Fruit fly (Drosophila melanogaster) whole organism, embryonic: Measurements from ENCODE around the gene Dh31.

Experiments
- CG10654 ChIP-seq: fragments of 200-800 bp; sonication (Bioruptor generic); optimal IDR thresholded peaks from 2 replicates; lab custom pipeline; 2016; ENCODE audit warnings: missing biosample characterization, missing genetic modification characterization
- CG13424 ChIP-seq: fragments of 200-800 bp; sonication (Bioruptor generic); optimal IDR thresholded peaks from 2 replicates; lab custom pipeline; 2019; ENCODE audit warnings: missing biosample characterization, mild to moderate bottlenecking, missing genetic modification characterization, moderate library complexity
- CG5953 ChIP-seq: fragments of 200-800 bp; sonication (Bioruptor generic); IDR thresholded peaks from 2 replicates; pipeline ENCODE4 v1.3.6; 2022; ENCODE audit warnings: missing biosample characterization, missing genetic modification characterization
- Dfd ChIP-seq, 2 experiments: fragments of >200 bp; optimal IDR thresholded peaks; 2 replicates each; lab custom pipeline; 2017; ENCODE audit warnings: missing biosample characterization in 2 of 2, missing genetic modification characterization in 2 of 2
- HLH54F ChIP-seq: fragments of 200-800 bp; sonication (Bioruptor generic); optimal IDR thresholded peaks from 3 replicates; lab custom pipeline; 2016; ENCODE audit warnings: missing biosample characterization, missing genetic modification characterization
- ase ChIP-seq: fragments of 200-800 bp; sonication (Bioruptor generic); IDR thresholded peaks from 3 replicates; pipeline ENCODE4 v1.3.6; 2022; ENCODE audit warnings: missing biosample characterization, missing genetic modification characterization
- exex ChIP-seq: fragments of 200-800 bp; sonication (Bioruptor generic); optimal IDR thresholded peaks from 4 replicates; lab custom pipeline; 2018; ENCODE audit warnings: missing biosample characterization, mild to moderate bottlenecking, missing genetic modification characterization, moderate library complexity
- her ChIP-seq: fragments of 200-800 bp; sonication (Bioruptor generic); optimal IDR thresholded peaks from 2 replicates; lab custom pipeline; 2016; ENCODE audit warnings: missing biosample characterization, missing genetic modification characterization
- kah ChIP-seq: fragments of 200-800 bp; sonication (Bioruptor generic); optimal IDR thresholded peaks from 2 replicates; lab custom pipeline; 2018; ENCODE audit warnings: missing biosample characterization, mild to moderate bottlenecking, missing genetic modification characterization
- slp2 ChIP-seq: fragments of 200-800 bp; sonication (Bioruptor generic); optimal IDR thresholded peaks from 2 replicates; lab custom pipeline; 2016; ENCODE audit warnings: missing biosample characterization, missing genetic modification characterization
- ttk ChIP-seq: fragments of 200-800 bp; sonication (Bioruptor generic); IDR thresholded peaks from 2 replicates; pipeline ENCODE4 v2.1.2; 2022; ENCODE audit warnings: missing biosample characterization, missing genetic modification characterization
- vvl ChIP-seq: fragments of 200-800 bp; sonication (Bioruptor generic); IDR thresholded peaks from 2 replicates; pipeline ENCODE4 v1.3.6; 2022; ENCODE audit warnings: missing biosample characterization, missing genetic modification characterization
- yki ChIP-seq: fragments of >200 bp; optimal IDR thresholded peaks from 3 replicates; lab custom pipeline; 2018

DNA sequence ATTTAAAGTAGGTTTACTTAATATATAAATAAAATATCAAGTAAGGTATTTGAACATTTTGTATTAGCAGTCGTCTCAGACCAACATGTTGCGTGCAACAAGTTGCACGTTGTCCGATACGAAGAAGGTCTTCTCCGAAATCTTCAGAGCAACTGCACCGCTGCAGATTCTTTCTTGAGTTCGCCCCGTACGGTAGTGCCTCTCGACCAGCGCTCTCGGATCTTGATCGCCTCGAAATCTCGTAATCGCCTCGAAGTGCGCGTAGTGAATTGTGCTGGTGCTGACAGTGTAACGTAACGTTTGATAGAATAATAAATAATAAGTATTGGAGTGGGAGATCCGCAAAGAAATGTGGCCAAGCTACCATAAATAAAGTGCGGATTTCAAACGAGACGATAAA lies 40.0 kb downstream of the Dh31 start, which contains the start of gene dachs:
- TF ChIP-seq ttk (GFP tag; lab: Robert Waterston, UW) (no peak), CG5953 (no peak), Dfd (GFP tag; optimal IDR thresholded peaks at IDR 0.05; lab: Kevin White, UChicago) (no peak), CG10654 (GFP tag; lab: Kevin White, UChicago) (no peak), her (no peak), kah (GFP tag; lab: Kevin White, UChicago) (no peak), CG13424 (tag; lab: Kevin White, UChicago) (no peak), exex (no peak), HLH54F (GFP tag; lab: Kevin White, UChicago) (no peak), slp2 (GFP tag; lab: Kevin White, UChicago) (no peak), vvl (GFP tag; lab: Robert Waterston, UW) (no peak), yki (no peak), ase (GFP tag; lab: Robert Waterston, UW) (no peak)
